Fruit fly (Drosophila melanogaster): ENCODE measurements around the gene RpL40.

Gene RpL40

DNA sequence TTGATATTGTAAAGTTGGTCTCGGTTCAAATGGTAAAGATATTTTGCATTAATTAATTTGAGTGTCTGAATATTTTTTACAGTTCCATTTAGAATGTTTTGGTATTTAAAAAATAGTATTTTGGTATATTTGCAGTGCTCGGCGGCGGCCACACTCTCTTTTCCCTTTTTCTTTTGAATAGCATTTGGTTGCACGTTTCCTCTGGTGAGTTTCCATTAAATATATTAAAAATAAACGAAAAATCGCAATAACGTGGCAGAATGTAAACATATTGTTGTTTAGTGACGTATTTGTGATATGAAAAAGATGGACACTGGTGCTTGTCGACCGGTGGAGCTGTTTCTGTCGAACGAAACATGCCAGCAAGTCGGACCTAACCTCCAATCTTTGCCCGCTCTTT, at the start of gene RpL40:
RpL40 (plus strand) TSS at position 154 of the 400 bp plus-strand sequence.
- peak; percentile 40 for TF ChIP-seq CG17801 (GFP tag; optimal IDR thresholded peaks at IDR 0.05; ENCODE audit: partially characterized antibody)

DNA sequence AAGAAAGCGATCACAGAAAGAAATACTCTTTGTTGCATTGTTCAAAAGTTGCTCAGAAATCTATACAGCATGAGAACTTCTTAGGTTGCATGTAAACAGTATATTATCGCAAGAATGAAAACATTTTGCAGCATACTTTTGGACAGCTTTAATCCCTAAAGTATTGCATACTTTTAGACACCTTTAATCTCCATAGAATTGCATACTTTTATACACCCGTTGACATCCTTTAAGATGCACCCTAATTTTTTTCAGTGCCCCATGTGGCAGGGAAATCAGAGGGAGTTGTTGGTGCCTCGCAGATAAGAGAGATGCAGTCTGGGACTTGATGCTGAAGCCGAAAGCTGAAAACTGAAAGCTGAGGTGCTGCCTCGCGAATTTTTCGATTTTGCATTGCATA, 48.1 kb upstream of the RpL40 start:
- TF ChIP-seq CG17801 (GFP tag; optimal IDR thresholded peaks at IDR 0.05; ENCODE audit: partially characterized antibody) = no peak

DNA sequence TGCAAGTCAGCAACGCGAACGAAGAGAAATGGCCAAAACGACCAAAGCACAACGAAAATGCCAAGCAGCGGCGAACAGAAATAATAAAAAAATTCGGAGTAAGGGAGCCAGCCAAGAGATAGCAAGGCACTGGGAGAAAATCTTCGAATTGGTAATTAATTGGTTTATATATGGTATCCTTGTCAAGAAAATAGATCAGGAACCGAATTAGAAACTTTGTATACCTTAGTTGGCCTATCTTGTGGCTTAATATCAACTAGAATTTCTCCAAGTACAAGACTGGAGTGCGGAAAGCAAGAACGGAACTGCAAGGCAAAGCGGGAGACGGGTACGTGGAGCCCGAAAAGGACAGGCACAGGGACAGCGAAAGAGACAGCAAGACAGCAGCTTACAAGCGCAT, 47.5 kb upstream of the RpL40 start:
- no peak for TF ChIP-seq CG17801 (GFP tag; optimal IDR thresholded peaks at IDR 0.05; ENCODE audit: partially characterized antibody)

DNA sequence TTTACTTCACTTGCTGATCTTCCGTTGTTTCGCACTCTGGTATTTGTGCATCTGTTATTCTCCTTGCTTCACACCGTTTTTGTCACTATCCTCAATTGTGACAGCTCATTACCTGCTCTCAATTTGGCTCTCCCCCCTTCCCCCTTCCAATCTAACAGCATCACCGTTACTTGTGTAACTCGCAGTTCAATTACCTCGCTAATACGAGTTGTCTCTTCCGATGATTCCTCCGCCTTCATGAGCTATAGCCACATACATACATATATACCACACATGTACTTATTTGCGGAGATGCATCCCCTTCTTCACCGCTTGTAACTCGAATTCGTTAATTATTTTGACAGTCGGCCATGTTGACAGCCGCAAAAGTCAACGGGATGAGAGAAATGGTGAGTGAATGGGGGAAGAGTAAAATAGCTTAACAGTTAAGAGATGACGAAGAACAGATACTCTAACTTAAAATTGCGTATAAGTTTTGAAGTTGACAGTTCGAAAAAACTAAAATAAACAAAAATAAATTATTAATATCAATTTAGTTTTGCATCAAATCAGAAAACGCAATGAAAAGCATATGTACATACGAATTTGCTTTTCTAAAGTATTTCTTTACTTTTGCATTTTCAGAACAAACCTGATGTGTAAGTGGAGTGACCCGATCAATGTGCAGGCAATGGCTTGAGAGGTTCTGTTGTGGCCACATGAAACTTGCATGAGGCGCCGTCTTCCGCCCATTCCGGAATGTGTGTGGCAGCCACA, 42.1 kb upstream of the RpL40 start:
- TF ChIP-seq CG17801 (GFP tag; optimal IDR thresholded peaks at IDR 0.05; ENCODE audit: partially characterized antibody) = peak; percentile 44

DNA sequence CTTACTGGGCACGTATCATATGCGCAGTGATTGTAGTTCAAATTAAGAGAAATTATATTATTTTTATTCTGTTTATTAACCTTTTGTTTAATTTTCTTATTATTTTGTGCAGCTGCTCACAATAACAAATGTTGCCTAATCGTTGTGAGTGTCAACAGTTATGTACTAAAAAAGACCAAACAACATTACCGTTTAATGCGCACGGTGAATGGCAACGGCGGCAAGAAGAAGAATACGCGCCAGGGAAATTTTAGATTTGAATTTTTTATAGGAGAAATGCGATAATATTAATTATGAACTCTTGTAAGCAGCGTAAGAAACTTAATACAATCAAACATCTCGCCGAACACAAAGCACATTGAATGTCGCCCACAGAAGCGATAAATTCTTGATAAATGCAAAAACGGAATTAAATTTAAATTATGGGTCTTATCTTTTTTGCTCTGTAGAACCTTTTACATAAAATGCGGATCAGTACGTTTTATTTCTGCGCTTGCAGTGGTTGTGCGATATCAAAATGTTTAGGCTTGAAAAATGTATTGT, 39.8 kb upstream of the RpL40 start, which contains the start of the genes Tbcc and lectin-24Db:
Tbcc (minus strand) TSS at position 163 of the 543 bp plus-strand sequence.
lectin-24Db (plus strand) TSS at position 493 of the 543 bp plus-strand sequence.
- no peak for TF ChIP-seq CG17801 (GFP tag; optimal IDR thresholded peaks at IDR 0.05; ENCODE audit: partially characterized antibody)

DNA sequence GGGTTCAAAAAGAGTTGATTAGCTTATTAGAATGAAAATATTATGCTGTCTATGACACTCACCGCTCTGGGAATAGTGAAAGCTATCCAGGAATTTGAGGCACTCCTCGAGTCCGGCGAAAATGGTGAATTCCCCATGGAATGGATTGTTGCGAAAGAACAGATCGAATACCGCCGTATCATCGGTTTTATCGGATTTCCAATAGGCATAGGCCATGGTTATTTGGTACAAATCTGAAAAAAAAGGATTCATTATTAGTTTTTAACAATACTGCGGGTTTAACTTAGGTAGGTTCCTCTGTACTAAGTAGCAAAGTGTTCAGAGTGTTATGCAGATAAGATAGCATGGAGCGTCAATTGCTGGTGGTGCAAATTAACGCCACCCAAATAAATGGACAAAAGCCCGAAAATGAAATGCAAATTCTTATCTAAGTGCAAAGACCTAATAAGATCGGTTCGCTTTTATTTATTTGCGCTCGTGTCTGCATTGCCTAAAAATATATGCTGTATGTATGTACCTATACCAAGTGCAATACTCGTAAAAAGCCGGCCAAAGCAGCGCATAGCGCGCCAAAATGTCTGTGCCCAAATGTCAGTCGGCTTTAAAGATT, 31.7 kb upstream of the RpL40 start:
- TF ChIP-seq CG17801 (GFP tag; optimal IDR thresholded peaks at IDR 0.05; ENCODE audit: partially characterized antibody) = no peak

DNA sequence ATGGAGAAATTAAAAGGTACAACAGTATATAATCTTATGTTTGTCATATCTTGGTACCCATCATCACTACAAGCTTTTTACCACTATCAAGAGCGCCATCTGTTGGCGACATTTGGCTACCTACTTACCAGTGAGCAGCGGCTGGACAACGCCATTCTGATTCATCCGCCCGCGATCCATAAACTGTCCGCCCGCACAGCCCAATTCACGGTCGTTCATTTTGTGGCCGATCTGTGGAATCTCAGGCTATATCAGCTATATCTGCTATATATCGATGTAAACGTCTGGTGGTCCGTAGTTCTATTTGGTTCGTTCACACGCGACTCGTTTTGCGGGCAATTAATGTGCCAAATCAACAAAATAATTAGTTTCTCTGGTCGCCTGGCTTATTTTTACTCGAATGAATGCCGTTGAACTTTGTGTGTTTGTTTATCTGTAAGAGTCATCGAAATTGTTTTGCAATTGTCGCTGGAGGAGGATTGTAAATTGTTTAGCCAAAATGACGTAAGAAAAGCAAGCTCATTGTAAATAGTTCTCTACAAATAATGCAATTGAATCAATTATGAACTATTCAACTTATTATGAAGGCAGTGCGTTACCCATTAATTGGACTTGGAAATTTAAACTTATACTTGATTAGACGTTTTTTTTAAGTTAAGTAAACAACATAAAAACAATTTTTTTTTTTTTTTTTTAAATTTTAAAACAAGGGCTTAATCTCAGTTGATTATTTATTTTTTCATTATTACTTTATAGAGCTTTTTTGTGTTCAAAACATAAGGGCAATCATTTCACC, 31.0 kb upstream of the RpL40 start:
- no peak for TF ChIP-seq CG17801 (GFP tag; optimal IDR thresholded peaks at IDR 0.05; ENCODE audit: partially characterized antibody)

DNA sequence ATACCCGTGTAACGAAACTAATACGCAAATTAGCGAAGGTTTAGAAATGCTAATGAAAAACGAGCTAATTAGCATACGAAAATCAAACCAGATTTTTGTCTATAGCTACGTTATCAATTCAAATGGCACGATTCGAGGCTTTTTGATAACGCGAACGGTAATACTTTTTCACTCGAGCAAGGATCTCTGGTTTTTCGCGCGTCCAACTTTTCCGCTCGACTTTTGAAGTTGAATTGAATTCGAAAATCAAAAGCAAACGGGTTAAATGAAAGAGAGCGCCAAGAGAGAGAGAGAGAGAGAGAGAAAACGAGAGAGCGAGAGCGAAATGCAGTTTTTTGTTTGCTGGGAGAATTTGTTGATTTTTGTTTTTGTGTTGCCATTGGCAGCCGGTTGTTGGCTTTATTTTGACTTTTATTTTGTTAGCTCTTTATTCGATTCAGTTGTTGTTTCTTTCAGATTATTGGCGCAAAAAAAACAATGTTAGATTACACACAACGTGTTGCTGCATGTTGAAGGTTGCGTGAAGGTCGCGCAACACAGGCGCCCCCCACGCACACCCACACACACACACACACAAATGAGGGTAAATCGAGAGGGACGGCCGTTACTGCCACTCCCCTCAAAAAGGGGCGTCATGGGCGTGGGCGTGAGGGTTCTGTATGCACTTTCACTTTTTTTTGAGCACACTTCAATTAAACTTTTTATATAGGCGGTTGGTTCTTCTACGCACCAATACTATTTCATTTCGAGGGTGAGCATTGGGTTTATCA, 30.2 kb upstream of the RpL40 start:
- TF ChIP-seq CG17801 (GFP tag; optimal IDR thresholded peaks at IDR 0.05; ENCODE audit: partially characterized antibody) = peak; percentile 17

DNA sequence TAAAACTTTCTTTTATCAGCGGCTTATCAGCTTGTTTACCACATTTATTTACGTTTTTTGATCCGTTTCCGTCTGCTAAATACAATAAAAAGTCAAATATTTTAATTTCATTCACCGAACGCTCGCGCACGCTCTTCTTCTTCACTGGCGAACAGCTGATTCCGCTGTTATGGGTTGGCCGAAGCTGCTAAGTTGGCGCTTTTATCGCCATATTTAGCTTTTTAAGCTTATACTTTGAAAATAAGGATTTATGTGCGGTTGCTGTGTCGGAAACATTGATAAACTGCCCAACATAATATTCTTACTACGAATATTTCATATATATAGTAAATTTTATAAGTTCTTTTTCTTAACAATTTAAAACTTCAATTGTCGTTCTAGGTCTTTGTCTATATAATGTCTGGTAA, 29.6 kb upstream of the RpL40 start, which contains the start of gene Naprt:
Naprt (minus strand) TSS at position 159 of the 407 bp plus-strand sequence.
- no peak for TF ChIP-seq CG17801 (GFP tag; optimal IDR thresholded peaks at IDR 0.05; ENCODE audit: partially characterized antibody)

DNA sequence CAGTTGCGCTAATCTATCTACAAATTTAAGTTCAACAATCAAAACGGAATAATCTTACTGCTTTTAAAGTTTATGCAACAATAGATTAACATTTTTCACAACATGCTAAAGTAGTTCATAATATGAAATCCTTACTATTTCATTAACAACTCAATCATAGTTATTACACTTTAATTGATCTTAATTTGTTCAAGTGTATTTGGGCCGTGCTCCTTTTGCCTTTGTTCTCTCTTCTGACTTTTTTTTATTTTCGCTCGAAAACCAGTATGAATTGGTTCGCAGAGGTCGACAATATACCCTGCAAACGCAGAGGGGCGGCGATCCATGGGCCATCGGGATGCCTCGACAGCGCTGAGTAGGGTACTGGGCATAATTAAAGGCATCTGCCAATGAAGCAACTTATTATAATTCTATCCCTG, 16.2 kb upstream of the RpL40 start:
- no peak for TF ChIP-seq CG17801 (GFP tag; optimal IDR thresholded peaks at IDR 0.05; ENCODE audit: partially characterized antibody)

DNA sequence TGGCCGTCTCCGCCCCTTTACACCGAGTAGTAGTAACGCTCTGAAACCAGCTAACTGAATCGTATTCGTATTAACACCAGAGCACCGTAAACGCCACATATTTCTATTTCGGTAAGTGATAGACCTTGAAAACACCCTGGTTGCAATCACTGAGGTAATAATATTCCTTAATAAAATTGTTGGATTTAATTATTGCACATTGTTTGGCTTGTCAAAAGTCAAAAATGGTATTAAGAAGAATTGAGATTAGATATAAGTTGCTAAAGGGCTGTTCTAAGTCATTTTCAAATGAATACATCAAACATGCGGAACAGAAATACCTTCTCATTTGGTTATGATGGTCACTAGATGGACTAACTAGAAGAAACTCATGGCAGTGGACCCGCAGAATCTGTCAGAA, 8.7 kb upstream of the RpL40 start:
- no peak for TF ChIP-seq CG17801 (GFP tag; optimal IDR thresholded peaks at IDR 0.05; ENCODE audit: partially characterized antibody)

DNA sequence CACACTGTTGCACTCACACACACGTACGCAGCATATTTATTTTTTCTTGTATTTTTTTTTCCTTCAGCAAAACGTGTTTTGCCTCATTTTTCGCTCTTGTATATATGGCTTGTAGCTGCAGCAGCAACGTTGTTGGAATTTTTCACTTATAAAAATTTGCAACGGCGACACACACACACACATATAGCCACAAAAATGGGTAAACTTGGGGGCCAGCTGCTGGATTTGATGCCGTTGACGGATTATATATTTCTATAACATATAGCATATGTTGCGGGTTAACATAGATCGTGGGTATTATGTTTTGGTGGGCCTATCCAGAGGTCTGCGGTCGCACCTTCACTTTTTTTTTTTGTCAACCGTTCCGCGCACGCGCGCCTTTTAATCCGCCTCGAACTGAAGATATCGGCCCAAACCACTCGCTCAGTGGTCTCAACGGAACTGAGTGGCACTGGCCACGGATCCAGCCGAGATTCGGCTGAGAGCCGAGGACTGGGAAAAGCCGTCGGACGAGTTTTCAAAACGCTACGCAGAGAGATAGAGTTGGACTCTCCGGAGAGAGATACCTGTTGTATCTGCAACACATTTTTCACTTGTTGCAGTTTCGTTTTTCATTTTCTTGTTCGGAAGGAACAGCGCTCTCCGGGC, 6.0 kb upstream of the RpL40 start, which contains the start of gene ft:
ft (minus strand) TSS at position 443 of the 648 bp plus-strand sequence.
- TF ChIP-seq CG17801 (GFP tag; optimal IDR thresholded peaks at IDR 0.05; ENCODE audit: partially characterized antibody) = no peak

DNA sequence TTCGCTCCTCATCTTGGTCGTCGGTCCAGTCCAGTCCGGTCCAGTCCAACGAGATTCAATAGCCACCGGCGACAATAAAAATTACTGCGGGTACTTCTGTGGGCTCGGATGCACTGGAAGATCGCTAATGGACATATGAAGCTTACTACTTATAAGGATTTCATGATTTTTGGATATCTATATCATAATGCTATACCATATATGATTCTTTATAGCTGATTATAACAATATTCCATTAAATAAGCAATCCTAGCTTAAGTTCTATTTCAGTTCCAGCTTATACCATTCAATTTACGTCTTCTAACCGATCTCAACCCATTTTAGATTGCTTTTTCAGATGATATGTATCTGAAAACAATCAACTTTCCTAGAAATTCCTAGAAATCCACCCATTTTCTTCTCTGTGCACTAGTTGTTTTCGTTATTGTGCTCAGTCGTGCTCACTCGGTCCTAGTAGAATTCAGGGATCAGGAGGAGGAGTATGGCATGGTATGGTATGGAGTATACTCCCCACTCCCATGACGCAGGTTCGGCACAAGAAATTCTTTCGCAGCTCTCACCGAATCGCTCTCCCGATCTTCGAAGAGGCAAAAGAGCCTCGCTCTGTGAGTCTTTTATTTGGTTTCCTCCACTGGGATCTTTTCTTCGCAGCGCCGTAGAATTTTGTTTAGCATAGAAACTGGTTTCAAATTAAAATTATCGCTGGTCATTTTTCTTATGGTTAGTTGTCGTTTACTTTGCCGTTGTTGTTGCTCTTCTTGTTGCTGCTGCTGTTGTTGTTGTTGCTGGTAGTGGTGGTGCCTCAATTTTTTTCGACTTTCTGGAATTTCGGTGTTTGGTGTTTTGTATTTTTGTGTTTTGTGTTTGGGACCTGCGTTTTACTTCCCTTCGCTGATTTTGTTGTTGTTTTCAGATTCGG, 5.2 kb upstream of the RpL40 start:
- no peak for TF ChIP-seq CG17801 (GFP tag; optimal IDR thresholded peaks at IDR 0.05; ENCODE audit: partially characterized antibody)
